Worm (Caenorhabditis elegans): Measurements from ENCODE around the gene T05A8.8.

- TF ChIP-seq ztf-11 (tag; optimal IDR thresholded peaks at IDR 0.05): no peak
- TF ChIP-seq nhr-10 (tag; optimal IDR thresholded peaks at IDR 0.05): no peak
- TF ChIP-seq lsy-2 (tag; optimal IDR thresholded peaks at IDR 0.05): no peak
- no peak for TF ChIP-seq mdl-1 (tag; optimal IDR thresholded peaks at IDR 0.05)
- no peak for TF ChIP-seq ceh-82 (tag; optimal IDR thresholded peaks at IDR 0.05)
- TF ChIP-seq elt-1 (tag; optimal IDR thresholded peaks at IDR 0.05): no peak
- TF ChIP-seq nhr-11 (tag; optimal IDR thresholded peaks at IDR 0.05): no peak
- no peak for TF ChIP-seq snpc-4 (tag; optimal IDR thresholded peaks at IDR 0.05)
- no peak for TF ChIP-seq nhr-25 (tag; optimal IDR thresholded peaks at IDR 0.05)
Measured at ce11 chrII:2710919-2711318, 25.6 kb upstream of the T05A8.8 start, which contains the start of gene T05A8.2.

Measured in whole organism, L2 larva.